Worm (Caenorhabditis elegans): Measurements from ENCODE around the gene T02G5.14.

DNA sequence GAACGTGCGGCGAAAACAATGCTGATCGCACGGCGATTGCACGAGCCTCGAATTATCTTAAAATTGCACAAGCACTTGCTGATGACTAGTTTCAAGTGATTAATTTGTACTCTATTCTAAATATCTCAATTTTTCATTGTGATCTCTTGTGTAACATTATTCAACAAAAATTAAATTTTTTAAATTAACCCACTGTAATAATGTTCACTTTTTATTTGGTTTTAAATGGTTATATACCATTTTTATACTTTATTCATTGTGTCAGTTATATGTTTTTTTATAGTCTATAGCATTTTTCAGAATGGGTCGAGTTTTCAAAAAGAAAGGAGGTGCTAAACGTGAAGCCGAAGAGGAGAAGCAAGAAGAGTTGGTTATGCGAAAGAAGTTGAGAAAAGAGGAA, 30.5 kb upstream of the T02G5.14 start, which contains the start of gene ZK1127.4:
- TF ChIP-seq flt-1 (GFP tag; IDR thresholded peaks at IDR 0.05) (no peak), med-1 (GFP tag; optimal IDR thresholded peaks at IDR 0.05; ENCODE audit: insufficient read depth) (no peak), ref-1 (GFP tag; conservative IDR thresholded peaks at IDR 0.05) (no peak), tab-1 (GFP tag; IDR thresholded peaks at IDR 0.05) (no peak), ztf-23 (GFP tag; IDR thresholded peaks at IDR 0.05) (no peak), T22C8.4 (GFP tag; IDR thresholded peaks at IDR 0.05) (no peak), ztf-29 (GFP tag; IDR thresholded peaks at IDR 0.05) (no peak)

Data from whole organism, midembryonic.